Fruit fly (Drosophila melanogaster) whole organism: ENCODE measurements around the gene tim.

ENCODE experiments used
- CG8478 ChIP-seq: fragments of >200 bp; optimal IDR thresholded peaks from 2 replicates; lab custom pipeline; 2018; ENCODE audit warnings: inconsistent platforms
- EcR ChIP-seq, 2 experiments: fragments of >200 bp; optimal IDR thresholded peaks; 2 replicates each; lab custom pipeline; 2017; ENCODE audit warnings: missing biosample characterization in 2 of 2, missing genetic modification characterization in 2 of 2, missing genetic modification reagents in 2 of 2
- pan ChIP-seq: fragments of >200 bp; optimal IDR thresholded peaks from 2 replicates; lab custom pipeline; 2017
- psq ChIP-seq: fragments of >200 bp; optimal IDR thresholded peaks from 2 replicates; lab custom pipeline; 2017

dm6 chr2L:3549742-3550141 is 41.8 kb upstream of the tim start:
- TF ChIP-seq EcR (GFP tag; optimal IDR thresholded peaks at IDR 0.05; lab: Kevin White, UChicago): no peak
- TF ChIP-seq CG8478 (lab: Kevin White, UChicago): no peak
- TF ChIP-seq pan: no peak
- no peak for TF ChIP-seq psq (lab: Kevin White, UChicago)
